Fruit fly (Drosophila melanogaster) whole organism, embryonic: ENCODE measurements around the gene lectin-37Db.

ENCODE experiments used
- Abd-B ChIP-seq: fragments of 200-800 bp; sonication (Bioruptor generic); optimal IDR thresholded peaks from 2 replicates; lab custom pipeline; 2018; ENCODE audit warnings: missing biosample characterization, mild to moderate bottlenecking, missing genetic modification characterization, moderate library complexity
- Aef1 ChIP-seq: fragments of 200-800 bp; sonication (Bioruptor generic); IDR thresholded peaks from 3 replicates; pipeline ENCODE4 v1.3.6; 2022; ENCODE audit warnings: missing biosample characterization, missing genetic modification characterization
- Bteb2 ChIP-seq: fragments of 200-800 bp; sonication (Bioruptor generic); optimal IDR thresholded peaks from 2 replicates; lab custom pipeline; 2016; ENCODE audit warnings: missing biosample characterization, missing genetic modification characterization
- CG12299 ChIP-seq: fragments of 200-800 bp; sonication (Bioruptor generic); optimal IDR thresholded peaks from 2 replicates; lab custom pipeline; 2018; ENCODE audit warnings: missing biosample characterization, mild to moderate bottlenecking, missing genetic modification characterization
- CG12769 ChIP-seq: fragments of 200-800 bp; sonication (Bioruptor generic); optimal IDR thresholded peaks from 2 replicates; lab custom pipeline; 2019; ENCODE audit warnings: missing biosample characterization, mild to moderate bottlenecking, missing genetic modification characterization, moderate library complexity
- CG14441 ChIP-seq: fragments of 200-800 bp; sonication (Bioruptor generic); IDR thresholded peaks from 2 replicates; pipeline ENCODE4 v1.3.6; 2022; ENCODE audit warnings: missing biosample characterization, missing genetic modification characterization
- CG1529 ChIP-seq: fragments of 200-800 bp; sonication (Bioruptor generic); optimal IDR thresholded peaks from 3 replicates; lab custom pipeline; 2018; ENCODE audit warnings: missing biosample characterization, missing genetic modification characterization
- CG15696 ChIP-seq: fragments of 200-800 bp; sonication (Bioruptor generic); optimal IDR thresholded peaks from 2 replicates; lab custom pipeline; 2019; ENCODE audit warnings: missing biosample characterization, mild to moderate bottlenecking, missing genetic modification characterization, moderate library complexity
- CG1603 ChIP-seq: fragments of 200-800 bp; sonication (Bioruptor generic); optimal IDR thresholded peaks from 2 replicates; lab custom pipeline; 2019; ENCODE audit warnings: missing biosample characterization, mild to moderate bottlenecking, missing genetic modification characterization, moderate library complexity
- CG16779 ChIP-seq: fragments of 200-800 bp; sonication (Bioruptor generic); IDR thresholded peaks from 2 replicates; pipeline ENCODE4 v1.3.6; 2022; ENCODE audit warnings: missing biosample characterization, missing genetic modification characterization
- CG17361 ChIP-seq: fragments of 200-800 bp; sonication (Bioruptor generic); IDR thresholded peaks from 3 replicates; pipeline ENCODE4 v1.3.6; 2022; ENCODE audit warnings: missing biosample characterization, missing genetic modification characterization
- CG17385 ChIP-seq: fragments of 200-800 bp; sonication (Bioruptor generic); optimal IDR thresholded peaks from 3 replicates; lab custom pipeline; 2018; ENCODE audit warnings: missing biosample characterization, mild to moderate bottlenecking, missing genetic modification characterization
- CG2116 ChIP-seq: fragments of 200-800 bp; sonication (Bioruptor generic); optimal IDR thresholded peaks from 3 replicates; lab custom pipeline; 2018; ENCODE audit warnings: missing biosample characterization, mild to moderate bottlenecking, missing genetic modification characterization
- CG31365 ChIP-seq: fragments of 200-800 bp; sonication (Bioruptor generic); optimal IDR thresholded peaks from 2 replicates; lab custom pipeline; 2018; ENCODE audit warnings: missing biosample characterization, mild to moderate bottlenecking, missing genetic modification characterization
- CG31388 ChIP-seq: fragments of 200-800 bp; sonication (Bioruptor generic); optimal IDR thresholded peaks from 2 replicates; lab custom pipeline; 2016; ENCODE audit warnings: missing biosample characterization, missing genetic modification characterization
- CG32532 ChIP-seq: fragments of 200-800 bp; sonication (Bioruptor generic); IDR thresholded peaks from 2 replicates; pipeline ENCODE4 v1.3.6; 2022; ENCODE audit warnings: missing biosample characterization, missing genetic modification characterization
- CG34422 ChIP-seq: fragments of 200-800 bp; sonication (Bioruptor generic); IDR thresholded peaks from 3 replicates; pipeline ENCODE4 v1.3.6; 2022; ENCODE audit warnings: missing biosample characterization, missing genetic modification characterization
- CG4617 ChIP-seq: fragments of 200-800 bp; sonication (Bioruptor generic); optimal IDR thresholded peaks from 3 replicates; lab custom pipeline; 2016; ENCODE audit warnings: missing biosample characterization, missing genetic modification characterization, borderline replicate concordance
- CG4854 ChIP-seq: fragments of 200-800 bp; sonication (Bioruptor generic); optimal IDR thresholded peaks from 2 replicates; lab custom pipeline; 2016; ENCODE audit warnings: missing biosample characterization, missing genetic modification characterization, inconsistent platforms
- CG6689 ChIP-seq: fragments of 200-800 bp; sonication (Bioruptor generic); IDR thresholded peaks from 2 replicates; pipeline ENCODE4 v1.3.6; 2022; ENCODE audit warnings: missing biosample characterization, missing genetic modification characterization
- CG7987 ChIP-seq: fragments of 200-800 bp; sonication (Bioruptor generic); optimal IDR thresholded peaks from 2 replicates; lab custom pipeline; 2018; ENCODE audit warnings: missing biosample characterization, mild to moderate bottlenecking, missing genetic modification characterization, moderate library complexity
- CrebB ChIP-seq: fragments of 200-800 bp; sonication (Bioruptor generic); optimal IDR thresholded peaks from 3 replicates; lab custom pipeline; 2018; ENCODE audit warnings: missing biosample characterization, mild to moderate bottlenecking, missing genetic modification characterization
- Deaf1 ChIP-seq: fragments of 200-800 bp; optimal IDR thresholded peaks from 3 replicates; lab custom pipeline; 2019; ENCODE audit warnings: missing biosample characterization, mild to moderate bottlenecking, missing genetic modification characterization, moderate library complexity
- Gug ChIP-seq: fragments of 200-800 bp; sonication (Bioruptor generic); IDR thresholded peaks from 4 replicates; pipeline ENCODE4 v1.3.6; 2022; ENCODE audit warnings: missing biosample characterization, missing genetic modification characterization
- HLH3B ChIP-seq: fragments of 200-800 bp; sonication (Bioruptor generic); IDR thresholded peaks from 2 replicates; pipeline ENCODE4 v1.3.6; 2022; ENCODE audit warnings: missing biosample characterization, missing genetic modification characterization
- HLH4C ChIP-seq: fragments of 200-800 bp; sonication (Bioruptor generic); IDR thresholded peaks from 3 replicates; pipeline ENCODE4 v1.3.6; 2022; ENCODE audit warnings: missing biosample characterization, missing genetic modification characterization; ENCODE audit not compliant: partially characterized antibody
- HLHmδ ChIP-seq: fragments of 200-800 bp; sonication (Bioruptor generic); optimal IDR thresholded peaks from 2 replicates; lab custom pipeline; 2018; ENCODE audit warnings: missing biosample characterization, mild to moderate bottlenecking, missing genetic modification characterization, moderate library complexity
- Hmr ChIP-seq: fragments of 200-800 bp; sonication (Bioruptor generic); optimal IDR thresholded peaks from 3 replicates; lab custom pipeline; 2017; ENCODE audit warnings: mild to moderate bottlenecking, missing biosample characterization, missing genetic modification reagents, missing genetic modification characterization
- Max ChIP-seq: fragments of 200-800 bp; sonication (Bioruptor generic); optimal IDR thresholded peaks from 2 replicates; lab custom pipeline; 2016; ENCODE audit warnings: missing biosample characterization, mild to moderate bottlenecking, missing genetic modification characterization
- Neu2 ChIP-seq: fragments of 200-800 bp; sonication (Bioruptor generic); optimal IDR thresholded peaks from 3 replicates; lab custom pipeline; 2016; ENCODE audit warnings: missing biosample characterization, missing genetic modification characterization, borderline replicate concordance
- Nf-YA ChIP-seq: fragments of 200-800 bp; sonication (Bioruptor generic); IDR thresholded peaks from 2 replicates; pipeline ENCODE4 v1.3.6; 2022; ENCODE audit warnings: missing biosample characterization, missing genetic modification characterization
- PHDP ChIP-seq: fragments of 200-800 bp; sonication (Bioruptor generic); optimal IDR thresholded peaks from 3 replicates; lab custom pipeline; 2018; ENCODE audit warnings: missing biosample characterization, mild to moderate bottlenecking, missing genetic modification characterization, moderate library complexity
- TFAM ChIP-seq: fragments of 200-800 bp; sonication (Bioruptor generic); optimal IDR thresholded peaks from 2 replicates; lab custom pipeline; 2017; ENCODE audit warnings: missing biosample characterization, missing genetic modification characterization, inconsistent platforms
- Usf ChIP-seq: fragments of 200-800 bp; sonication (Bioruptor generic); optimal IDR thresholded peaks from 2 replicates; lab custom pipeline; 2017; ENCODE audit warnings: missing genotype, missing biosample characterization, missing genetic modification characterization
- ap ChIP-seq: fragments of 200-800 bp; sonication (Bioruptor generic); IDR thresholded peaks from 2 replicates; pipeline ENCODE4 v1.3.6; 2022; ENCODE audit warnings: missing biosample characterization, missing genetic modification characterization
- dati ChIP-seq: fragments of 200-800 bp; sonication (Bioruptor generic); IDR thresholded peaks from 2 replicates; pipeline ENCODE4 v1.3.6; 2022; ENCODE audit warnings: missing biosample characterization, missing genetic modification characterization
- fd3F ChIP-seq: fragments of 200-800 bp; sonication (Bioruptor generic); optimal IDR thresholded peaks from 2 replicates; lab custom pipeline; 2018; ENCODE audit warnings: missing biosample characterization, mild to moderate bottlenecking, missing genetic modification characterization, moderate library complexity
- gfzf ChIP-seq: fragments of 200-800 bp; sonication (Bioruptor generic); optimal IDR thresholded peaks from 2 replicates; lab custom pipeline; 2016; ENCODE audit warnings: missing biosample characterization, mild to moderate bottlenecking, missing genetic modification characterization, moderate library complexity
- gsb ChIP-seq: fragments of 200-800 bp; sonication (Bioruptor generic); IDR thresholded peaks from 2 replicates; pipeline ENCODE4 v1.3.6; 2022; ENCODE audit warnings: missing biosample characterization, missing genetic modification characterization
- jing ChIP-seq: fragments of 200-800 bp; sonication (Bioruptor generic); optimal IDR thresholded peaks from 2 replicates; lab custom pipeline; 2018; ENCODE audit warnings: missing biosample characterization, mild to moderate bottlenecking, missing genetic modification characterization
- odd ChIP-seq: fragments of 200-800 bp; sonication (Bioruptor generic); optimal IDR thresholded peaks from 2 replicates; lab custom pipeline; 2017; ENCODE audit warnings: missing biosample characterization, mild to moderate bottlenecking, missing genetic modification characterization
- pnt ChIP-seq: fragments of 200-800 bp; sonication (Bioruptor generic); optimal IDR thresholded peaks from 3 replicates; lab custom pipeline; 2016; ENCODE audit warnings: missing biosample characterization, missing genetic modification characterization
- ro ChIP-seq: fragments of 200-800 bp; sonication (Bioruptor generic); IDR thresholded peaks from 2 replicates; pipeline ENCODE4 v1.3.6; 2022; ENCODE audit warnings: missing biosample characterization, missing genetic modification characterization
- row ChIP-seq: fragments of 200-800 bp; sonication (Bioruptor generic); IDR thresholded peaks from 3 replicates; pipeline ENCODE4 v1.3.6; 2022; ENCODE audit warnings: missing biosample characterization, missing genetic modification characterization
- scrt ChIP-seq: fragments of 200-800 bp; sonication (Bioruptor generic); optimal IDR thresholded peaks from 2 replicates; lab custom pipeline; 2018; ENCODE audit warnings: missing biosample characterization, mild to moderate bottlenecking, missing genetic modification characterization, moderate library complexity
- shn ChIP-seq: fragments of 200-800 bp; sonication (Bioruptor generic); optimal IDR thresholded peaks from 3 replicates; lab custom pipeline; 2016; ENCODE audit warnings: missing biosample characterization, missing genetic modification characterization
- slbo ChIP-seq: fragments of 200-800 bp; sonication (Bioruptor generic); IDR thresholded peaks from 2 replicates; pipeline ENCODE4 v1.3.6; 2022; ENCODE audit warnings: missing biosample characterization, missing genetic modification characterization
- so ChIP-seq: fragments of 200-800 bp; sonication (Bioruptor generic); IDR thresholded peaks from 3 replicates; pipeline ENCODE4 v1.3.6; 2022; ENCODE audit warnings: missing biosample characterization, missing genetic modification characterization
- toy ChIP-seq: fragments of 200-800 bp; sonication (Bioruptor generic); IDR thresholded peaks from 2 replicates; pipeline ENCODE4 v1.3.6; 2022; ENCODE audit warnings: missing biosample characterization, missing genetic modification characterization
- trem ChIP-seq: fragments of 200-800 bp; optimal IDR thresholded peaks from 3 replicates; lab custom pipeline; 2019; ENCODE audit warnings: missing biosample characterization, mild to moderate bottlenecking, missing genetic modification characterization, moderate library complexity

Gene lectin-37Db

DNA sequence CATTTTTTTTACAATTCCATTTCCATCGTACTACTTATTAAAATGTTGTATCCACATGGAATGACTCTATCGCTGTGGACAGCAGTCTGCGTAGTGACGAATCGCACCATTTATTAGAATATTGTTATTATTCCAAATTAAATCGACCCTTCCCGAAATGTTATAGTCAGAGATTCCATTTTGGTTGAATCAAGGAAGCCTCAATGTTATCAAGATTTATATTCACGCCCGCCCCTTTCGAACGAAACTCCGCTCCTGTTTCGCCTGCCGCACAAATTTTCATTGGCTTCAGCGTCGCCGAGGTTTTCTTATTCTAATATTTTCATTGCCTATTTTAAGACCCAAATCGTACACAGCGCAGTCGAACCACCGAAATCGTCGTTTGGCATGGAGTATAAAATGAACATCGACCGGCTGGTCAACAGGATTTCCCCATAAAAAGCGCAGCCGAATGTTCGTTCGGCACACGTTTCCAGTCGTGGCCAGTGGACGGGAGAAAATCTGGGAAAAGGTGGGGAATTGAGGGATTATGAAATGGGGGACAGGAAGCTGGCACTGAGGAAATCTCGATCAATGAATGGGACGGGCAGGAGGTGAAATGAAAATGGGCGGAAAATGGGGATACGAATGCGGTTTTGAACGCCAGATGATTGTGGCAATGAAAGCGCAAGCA lies 13.1 kb upstream of the lectin-37Db start (continued):
- TF ChIP-seq Usf (GFP tag; lab: Kevin White, UChicago) (no peak), CG4854 (GFP tag; lab: Kevin White, UChicago) (no peak), odd (GFP tag; lab: Kevin White, UChicago) (no peak), HLHmδ (no peak), CG31388 (GFP tag; lab: Kevin White, UChicago) (no peak), ap (GFP tag; lab: Robert Waterston, UW) (no peak), CG2116 (no peak), fd3F (GFP tag; lab: Kevin White, UChicago) (no peak), CG14441 (GFP tag; lab: Robert Waterston, UW) (peak; percentile 24; the same call in 1 of the 2 replicates), Abd-B (no peak), CG12299 (tag; lab: Kevin White, UChicago) (no peak), jing (GFP tag; lab: Kevin White, UChicago) (no peak), CG32532 (GFP tag; lab: Robert Waterston, UW) (peak; percentile 40), toy (GFP tag; lab: Robert Waterston, UW) (no peak), Neu2 (no peak), CG31365 (tag; lab: Kevin White, UChicago) (no peak), pnt (GFP tag; lab: Kevin White, UChicago) (no peak), CG4617 (GFP tag; lab: Kevin White, UChicago) (no peak), CG17361 (GFP tag; lab: Robert Waterston, UW) (peak; percentile 34; the same call in 1 of the 3 replicates), Deaf1 (peak; percentile 54), trem (tag; lab: Kevin White, UChicago) (no peak), CrebB (tag; lab: Kevin White, UChicago) (no peak), CG17385 (GFP tag; lab: Kevin White, UChicago) (no peak), CG34422 (no peak), so (no peak), CG1529 (GFP tag; lab: Kevin White, UChicago) (no peak), slbo (GFP tag; lab: Robert Waterston, UW) (peak; percentile 52; the same call in 1 of the 2 replicates), CG15696 (tag; lab: Kevin White, UChicago) (no peak), HLH3B (GFP tag; lab: Robert Waterston, UW) (0 out of 2 replicates have a peak, but pooled peaks have one; percentile 9), ro (GFP tag; lab: Robert Waterston, UW) (no peak), Aef1 (GFP tag; lab: Robert Waterston, UW) (0 out of 3 replicates have a peak, but pooled peaks have one; percentile 17), Bteb2 (no peak), TFAM (GFP tag; lab: Kevin White, UChicago) (no peak), CG7987 (GFP tag; lab: Kevin White, UChicago) (no peak), gsb (GFP tag; lab: Robert Waterston, UW) (no peak), Hmr (GFP tag; lab: Kevin White, UChicago) (no peak), CG1603 (tag; lab: Kevin White, UChicago) (no peak), shn (GFP tag; lab: Kevin White, UChicago) (no peak), gfzf (GFP tag; lab: Kevin White, UChicago) (no peak), CG6689 (GFP tag; lab: Robert Waterston, UW) (peak; percentile 16; the same call in 1 of the 2 replicates), row (GFP tag; lab: Robert Waterston, UW) (peak; percentile 39; the same call in 2 of the 3 replicates), CG12769 (tag; lab: Kevin White, UChicago) (peak; percentile 84), HLH4C (GFP tag; lab: Robert Waterston, UW) (no peak), dati (GFP tag; lab: Robert Waterston, UW) (no peak), Nf-YA (no peak), Gug (GFP tag; lab: Robert Waterston, UW) (0 out of 4 replicates have a peak, but pooled peaks have one; percentile 3), Max (GFP tag; lab: Kevin White, UChicago) (no peak), scrt (GFP tag; lab: Kevin White, UChicago) (no peak), CG16779 (GFP tag; lab: Robert Waterston, UW) (no peak), PHDP (tag; lab: Kevin White, UChicago) (no peak)
